Worm (Caenorhabditis elegans) whole organism, L1 larva: ENCODE results near the gene lgc-16.

Source experiments
- C34B4.2 ChIP-seq: sonication (generic microtip); optimal IDR thresholded peaks from 2 replicates; lab custom pipeline; 2017; ENCODE audit warnings: mild to moderate bottlenecking, missing genetic modification characterization, missing compliant biosample characterization
- Y116A8C.19 ChIP-seq: sonication (generic microtip); optimal IDR thresholded peaks from 2 replicates; lab custom pipeline; 2016; ENCODE audit warnings: missing compliant biosample characterization, missing genetic modification characterization, borderline replicate concordance
- alr-1 ChIP-seq: fragments of 200-800 bp; sonication (Bioruptor generic); optimal IDR thresholded peaks from 2 replicates; lab custom pipeline; 2018; ENCODE audit warnings: borderline replicate concordance, mild to moderate bottlenecking, missing genetic modification characterization, missing compliant biosample characterization
- aly-2 ChIP-seq: fragments of 150-350 bp; optimal IDR thresholded peaks from 2 replicates; lab custom pipeline; 2014; ENCODE audit warnings: missing biosample characterization, missing genetic modification characterization
- blmp-1 ChIP-seq: fragments of 150-350 bp; optimal IDR thresholded peaks from 2 replicates; lab custom pipeline; 2014; ENCODE audit warnings: missing biosample characterization, missing genetic modification characterization
- ceh-8 ChIP-seq: fragments of 200-800 bp; sonication (Bioruptor generic); optimal IDR thresholded peaks from 2 replicates; lab custom pipeline; 2018; ENCODE audit warnings: mild to moderate bottlenecking, missing genetic modification characterization, moderate library complexity, missing compliant biosample characterization
- ceh-82 ChIP-seq, 3 experiments: fragments of 150-350 bp in 1 of 3; sonication (generic microtip) in 2 of 3; optimal IDR thresholded peaks; 2 replicates each; lab custom pipeline; 2014 to 2017; ENCODE audit warnings: missing biosample characterization in 3 of 3, missing genetic modification characterization in 3 of 3
- ceh-88 ChIP-seq: fragments of 200-800 bp; sonication (Bioruptor generic); IDR thresholded peaks from 2 replicates; pipeline ENCODE4 v1.3.6; 2022; ENCODE audit warnings: missing genetic modification characterization, missing compliant biosample characterization
- ceh-90 ChIP-seq: sonication (generic microtip); optimal IDR thresholded peaks from 2 replicates; lab custom pipeline; 2016; ENCODE audit warnings: missing genetic modification characterization, missing compliant biosample characterization
- ces-1 ChIP-seq: fragments of 150-350 bp; optimal IDR thresholded peaks from 2 replicates; lab custom pipeline; 2014; ENCODE audit warnings: missing biosample characterization, missing genetic modification reagents, missing genetic modification characterization
- efl-3 ChIP-seq: fragments of 200-800 bp; sonication (Bioruptor generic); optimal IDR thresholded peaks from 2 replicates; lab custom pipeline; 2018; ENCODE audit warnings: mild to moderate bottlenecking, missing genetic modification characterization, missing compliant biosample characterization
- ets-5 ChIP-seq: fragments of 200-800 bp; sonication (Bioruptor generic); IDR thresholded peaks from 2 replicates; pipeline ENCODE4 v1.3.6; 2022; ENCODE audit warnings: missing genetic modification characterization, missing compliant biosample characterization
- fkh-4 ChIP-seq: sonication (generic microtip); optimal IDR thresholded peaks from 2 replicates; lab custom pipeline; 2016; ENCODE audit warnings: missing compliant biosample characterization, missing genetic modification characterization, borderline replicate concordance
- fkh-8 ChIP-seq: sonication (generic microtip); optimal IDR thresholded peaks from 2 replicates; lab custom pipeline; 2016; ENCODE audit warnings: mild to moderate bottlenecking, missing genetic modification characterization, missing compliant biosample characterization
- grh-1 ChIP-seq: fragments of 200-800 bp; sonication (Bioruptor generic); IDR thresholded peaks from 2 replicates; pipeline ENCODE4 v1.3.6; 2022; ENCODE audit warnings: missing genetic modification reagents, missing genetic modification characterization, missing compliant biosample characterization
- hlh-4 ChIP-seq: sonication (generic microtip); optimal IDR thresholded peaks from 2 replicates; lab custom pipeline; 2016; ENCODE audit warnings: mild to moderate bottlenecking, missing genetic modification characterization, missing compliant biosample characterization
- jun-1 ChIP-seq: fragments of 150-350 bp; optimal IDR thresholded peaks from 2 replicates; lab custom pipeline; 2014; ENCODE audit warnings: missing biosample characterization, missing genetic modification reagents, missing genetic modification characterization
- lin-14 ChIP-seq: fragments of 200-800 bp; sonication (Bioruptor generic); optimal IDR thresholded peaks from 2 replicates; lab custom pipeline; 2018; ENCODE audit warnings: mild to moderate bottlenecking, missing genetic modification characterization, moderate library complexity, missing compliant biosample characterization
- lin-15B ChIP-seq: fragments of 150-350 bp; sonication (generic microtip); optimal IDR thresholded peaks from 3 replicates; lab custom pipeline; 2014; ENCODE audit warnings: missing biosample characterization, missing genetic modification characterization
- lin-39 ChIP-seq: fragments of 150-350 bp; optimal IDR thresholded peaks from 2 replicates; lab custom pipeline; 2014; ENCODE audit warnings: missing biosample characterization, missing genetic modification reagents, missing genetic modification characterization
- lir-3 ChIP-seq: sonication (generic microtip); optimal IDR thresholded peaks from 2 replicates; lab custom pipeline; 2016; ENCODE audit warnings: mild to moderate bottlenecking, missing genetic modification characterization, moderate library complexity, missing compliant biosample characterization; ENCODE audit not compliant: poor library complexity
- lsy-2 ChIP-seq, 2 experiments: fragments of 150-350 bp; optimal IDR thresholded peaks; 2 replicates each; lab custom pipeline; 2014; ENCODE audit warnings: missing biosample characterization in 2 of 2, missing genetic modification characterization in 2 of 2
- mab-9 ChIP-seq: fragments of 200-800 bp; sonication (Bioruptor generic); IDR thresholded peaks from 2 replicates; pipeline ENCODE4 v1.3.6; 2022; ENCODE audit warnings: missing genetic modification reagents, missing genetic modification characterization, missing compliant biosample characterization
- mef-2 ChIP-seq: fragments of 150-350 bp; optimal IDR thresholded peaks from 2 replicates; lab custom pipeline; 2014; ENCODE audit warnings: missing biosample characterization, missing genetic modification characterization
- nhr-11 ChIP-seq: fragments of 150-350 bp; optimal IDR thresholded peaks from 2 replicates; lab custom pipeline; 2014; ENCODE audit warnings: missing biosample characterization, missing genetic modification characterization
- nhr-12 ChIP-seq: sonication (generic microtip); optimal IDR thresholded peaks from 2 replicates; lab custom pipeline; 2017; ENCODE audit warnings: missing biosample characterization, missing genetic modification characterization
- nhr-19 ChIP-seq: fragments of 200-800 bp; sonication (Bioruptor generic); conservative IDR thresholded peaks from 2 replicates; pipeline ENCODE4 v1.3.6; 2022; ENCODE audit warnings: missing genetic modification characterization, missing compliant biosample characterization
- nhr-47 ChIP-seq: sonication (generic microtip); optimal IDR thresholded peaks from 2 replicates; lab custom pipeline; 2016; ENCODE audit warnings: mild to moderate bottlenecking, missing genetic modification characterization, moderate library complexity, missing compliant biosample characterization
- nhr-71 ChIP-seq: sonication (generic microtip); optimal IDR thresholded peaks from 2 replicates; lab custom pipeline; 2016; ENCODE audit warnings: mild to moderate bottlenecking, missing genetic modification characterization, moderate library complexity, missing compliant biosample characterization
- nhr-76 ChIP-seq: sonication (generic microtip); optimal IDR thresholded peaks from 2 replicates; lab custom pipeline; 2017; ENCODE audit warnings: missing biosample characterization, missing genetic modification characterization
- nhr-77 ChIP-seq: fragments of 150-350 bp; optimal IDR thresholded peaks from 2 replicates; lab custom pipeline; 2014; ENCODE audit warnings: missing biosample characterization, missing genetic modification characterization
- pax-3 ChIP-seq: fragments of 200-800 bp; sonication (Bioruptor generic); optimal IDR thresholded peaks from 2 replicates; lab custom pipeline; 2018; ENCODE audit warnings: mild to moderate bottlenecking, missing genetic modification characterization, moderate library complexity, missing compliant biosample characterization
- rnt-1 ChIP-seq: sonication (generic microtip); optimal IDR thresholded peaks from 2 replicates; lab custom pipeline; 2016; ENCODE audit warnings: mild to moderate bottlenecking, missing genetic modification characterization, moderate library complexity, missing compliant biosample characterization
- sox-4 ChIP-seq: sonication (generic microtip); optimal IDR thresholded peaks from 2 replicates; lab custom pipeline; 2016; ENCODE audit warnings: missing genetic modification characterization, missing compliant biosample characterization
- sptf-1 ChIP-seq: fragments of 150-350 bp; optimal IDR thresholded peaks from 2 replicates; lab custom pipeline; 2014; ENCODE audit warnings: missing biosample characterization, missing genetic modification characterization
- tbx-2 ChIP-seq: sonication (generic microtip); optimal IDR thresholded peaks from 2 replicates; lab custom pipeline; 2016; ENCODE audit warnings: missing genetic modification characterization, missing compliant biosample characterization
- unc-86 ChIP-seq: sonication (generic microtip); optimal IDR thresholded peaks from 2 replicates; lab custom pipeline; 2016; ENCODE audit warnings: missing genetic modification characterization, missing compliant biosample characterization
- unc-98 ChIP-seq: fragments of 200-800 bp; sonication (Bioruptor generic); IDR thresholded peaks from 2 replicates; pipeline ENCODE4 v1.3.6; 2022; ENCODE audit warnings: missing genetic modification characterization, missing compliant biosample characterization
- vab-15 ChIP-seq: sonication (generic microtip); optimal IDR thresholded peaks from 2 replicates; lab custom pipeline; 2017; ENCODE audit warnings: missing genotype, mild to moderate bottlenecking, missing genetic modification characterization, missing compliant biosample characterization

Gene lgc-16

DNA sequence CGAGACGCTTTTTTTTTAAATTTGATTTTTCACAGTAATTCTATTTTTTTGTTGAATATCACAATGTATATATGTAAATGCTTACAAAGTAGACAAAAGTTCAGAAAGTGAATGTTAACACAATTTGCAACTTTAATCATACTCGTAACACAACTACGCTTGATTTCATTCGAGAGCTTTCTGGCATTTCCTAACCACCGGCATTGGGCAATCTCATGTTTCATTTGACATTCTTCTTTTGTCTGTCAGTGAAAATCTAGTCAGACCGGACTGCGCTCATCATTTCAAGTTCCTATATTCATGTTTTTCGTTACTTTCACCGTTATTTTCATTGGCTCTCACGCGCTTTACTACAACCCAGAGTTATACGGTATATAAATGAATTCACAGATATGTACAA is 7.2 kb upstream of the lgc-16 start, which contains the start of gene lgc-14:
Gene lgc-14, plus strand, starts transcription at position 301 of the 400 bp plus-strand sequence.
- no peak for TF ChIP-seq nhr-19
- no peak for TF ChIP-seq ets-5
- TF ChIP-seq, all 84 proteins: peak for 0

- no peak for TF ChIP-seq ceh-82 (tag; optimal IDR thresholded peaks at IDR 0.05; lab: Kevin White, UChicago)
- no peak for TF ChIP-seq pax-3 (tag; lab: Kevin White, UChicago)
- no peak for TF ChIP-seq lsy-2 (tag; optimal IDR thresholded peaks at IDR 0.05; lab: Kevin White, UChicago)
- TF ChIP-seq tbx-2 (tag; lab: Kevin White, UChicago): no peak
- no peak for TF ChIP-seq ets-5
- TF ChIP-seq sox-4 (tag; lab: Kevin White, UChicago): no peak
- no peak for TF ChIP-seq C34B4.2 (tag; lab: Kevin White, UChicago)
Observed at ce11 chrX:12114024-12114423, 4.4 kb upstream of the lgc-16 start, which contains the start of gene lgc-15. Gene lgc-15, plus strand, starts transcription at chrX:12114324.

- TF ChIP-seq lin-15B: no peak
- TF ChIP-seq fkh-4 (tag; lab: Kevin White, UChicago): no peak
- no peak for TF ChIP-seq nhr-11 (tag; lab: Kevin White, UChicago)
- no peak for TF ChIP-seq grh-1
- no peak for TF ChIP-seq C34B4.2 (tag; lab: Kevin White, UChicago)
- TF ChIP-seq Y116A8C.19 (tag; lab: Kevin White, UChicago): no peak
- no peak for TF ChIP-seq nhr-76 (tag; lab: Kevin White, UChicago)
- TF ChIP-seq lir-3 (tag; lab: Kevin White, UChicago): no peak
- no peak for TF ChIP-seq nhr-77
- TF ChIP-seq nhr-71 (tag; lab: Kevin White, UChicago): no peak
- TF ChIP-seq unc-86: no peak
- TF ChIP-seq aly-2 (tag; lab: Kevin White, UChicago): no peak
- no peak for TF ChIP-seq lin-39
- no peak for TF ChIP-seq unc-98 (GFP tag; lab: Robert Waterston, UW)
- no peak for TF ChIP-seq nhr-47 (tag; lab: Kevin White, UChicago)
- no peak for TF ChIP-seq hlh-4 (tag; lab: Kevin White, UChicago)
Observed at ce11 chrX:12121285-12121684, 2.8 kb downstream of the lgc-16 start, which contains the start of gene lgc-17. Gene lgc-17, plus strand, starts transcription at chrX:12121585.

DNA sequence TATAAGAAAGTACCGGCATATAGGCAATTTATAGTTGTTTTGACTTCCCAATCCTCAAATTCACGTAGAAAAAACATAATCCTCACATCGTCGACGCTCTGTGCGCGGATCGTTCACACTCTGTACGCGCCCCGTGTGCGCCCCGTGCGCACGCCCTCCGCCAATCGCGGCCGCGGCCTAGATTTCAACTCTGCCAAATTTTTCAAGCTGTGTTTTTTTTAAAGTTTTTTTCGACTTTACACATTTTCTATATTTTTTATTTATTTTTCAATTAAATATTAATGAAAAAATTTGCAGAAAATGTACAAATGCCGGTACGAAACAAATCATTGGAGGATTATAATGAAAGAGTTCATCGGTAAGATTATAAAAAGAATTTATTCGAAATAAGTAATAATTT is 4.7 kb downstream of the lgc-16 start, which contains the start of gene T01H10.11:
Gene T01H10.11, plus strand, starts transcription at position 301 of the 400 bp plus-strand sequence.
- TF ChIP-seq efl-3 (no peak), mef-2 (tag; lab: Kevin White, UChicago) (no peak), lin-14 (no peak), lsy-2 (tag; optimal IDR thresholded peaks at IDR 0.05; lab: Kevin White, UChicago) (no peak), mab-9 (GFP tag; lab: Robert Waterston, UW) (no peak), vab-15 (tag; lab: Kevin White, UChicago) (no peak), nhr-12 (tag; lab: Kevin White, UChicago) (no peak), sptf-1 (tag; lab: Kevin White, UChicago) (no peak), rnt-1 (no peak), ceh-90 (tag; lab: Kevin White, UChicago) (no peak), pax-3 (tag; lab: Kevin White, UChicago) (no peak), aly-2 (tag; lab: Kevin White, UChicago) (no peak)

DNA sequence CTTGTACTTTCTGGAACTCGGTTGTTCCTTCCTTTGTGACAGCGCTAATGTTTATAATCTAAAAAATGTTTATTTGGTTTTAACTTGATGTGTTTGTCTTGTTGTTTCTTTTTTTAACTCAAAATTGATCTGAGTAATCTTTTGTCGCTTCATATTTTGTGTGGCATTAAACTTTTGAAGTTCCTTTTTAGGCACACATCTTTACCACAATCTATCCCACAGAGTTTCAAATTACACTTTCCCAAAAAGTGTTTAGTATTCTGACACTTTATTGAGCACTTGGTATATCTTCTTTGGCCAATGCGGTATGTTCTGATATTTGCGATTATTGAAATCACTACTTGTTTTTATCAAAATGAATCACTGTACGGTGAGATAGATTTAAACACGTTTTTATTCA is 6.9 kb downstream of the lgc-16 start, which contains the start of gene lgc-18:
Gene lgc-18, plus strand, starts transcription at position 301 of the 400 bp plus-strand sequence.
- no peak for TF ChIP-seq alr-1 (tag; lab: Kevin White, UChicago)
- TF ChIP-seq jun-1: no peak
- no peak for TF ChIP-seq lin-15B
- no peak for TF ChIP-seq nhr-71 (tag; lab: Kevin White, UChicago)
- no peak for TF ChIP-seq ces-1 (GFP tag; lab: Kevin White, UChicago)
- no peak for TF ChIP-seq C34B4.2 (tag; lab: Kevin White, UChicago)
- no peak for TF ChIP-seq blmp-1
- TF ChIP-seq ceh-88 (GFP tag; lab: Robert Waterston, UW): no peak
- no peak for TF ChIP-seq ceh-8 (GFP tag; lab: Kevin White, UChicago)
- no peak for TF ChIP-seq lir-3 (tag; lab: Kevin White, UChicago)
- no peak for TF ChIP-seq fkh-8 (tag; lab: Kevin White, UChicago)
- no peak for TF ChIP-seq nhr-12 (tag; lab: Kevin White, UChicago)
- no peak for TF ChIP-seq unc-98 (GFP tag; lab: Robert Waterston, UW)
- no peak for TF ChIP-seq lsy-2 (tag; optimal IDR thresholded peaks at IDR 0.05; lab: Kevin White, UChicago)
- no peak for TF ChIP-seq ets-5
- no peak for TF ChIP-seq ceh-82 (tag; optimal IDR thresholded peaks at IDR 0.05; lab: Kevin White, UChicago)
